Worm (Caenorhabditis elegans): Measurements from ENCODE around the gene K04A8.1.

DNA sequence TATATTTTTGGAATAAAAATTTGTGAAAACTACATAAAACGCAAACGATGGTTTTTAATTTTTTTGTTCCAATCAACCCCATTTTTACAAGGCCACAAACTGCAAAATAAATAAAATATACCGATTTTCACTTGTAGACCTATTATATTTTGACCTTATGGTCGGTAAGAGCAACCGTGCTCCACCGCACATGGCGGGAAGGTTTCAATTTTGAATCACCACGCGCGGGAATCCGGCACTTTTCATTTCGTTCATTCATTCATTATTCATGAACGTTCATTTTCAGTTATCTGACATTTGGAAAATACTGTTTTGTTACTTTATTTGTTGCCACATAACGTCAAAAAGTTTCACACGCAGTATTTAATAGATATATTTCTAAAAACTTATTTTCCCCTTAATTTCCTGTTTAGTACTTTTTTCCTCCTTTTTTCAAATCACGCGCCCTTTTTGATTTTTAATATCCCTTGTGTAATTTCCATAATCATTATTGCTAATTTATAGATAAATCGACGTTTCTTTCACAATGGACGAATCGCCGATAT is 27.6 kb downstream of the K04A8.1 start, which contains the start of gene hcp-1:
- TF ChIP-seq him-1 (tag; optimal IDR thresholded peaks at IDR 0.05) = no peak
- TF ChIP-seq dao-5 (tag; optimal IDR thresholded peaks at IDR 0.05) = no peak
- TF ChIP-seq W03F9.2 (tag; optimal IDR thresholded peaks at IDR 0.05) = no peak

Measured in whole organism, L4/young adult.